Fruit fly (Drosophila melanogaster) whole organism, embryonic: ENCODE data around the gene cnc.

Source experiments
- Ada2b ChIP-seq: fragments of 200-800 bp; sonication (Bioruptor generic); IDR thresholded peaks from 2 replicates; pipeline ENCODE4 v1.3.6; 2022; ENCODE audit warnings: missing biosample characterization, missing genetic modification characterization
- Bdp1 ChIP-seq: fragments of 200-800 bp; sonication (Bioruptor generic); optimal IDR thresholded peaks from 3 replicates; lab custom pipeline; 2016; ENCODE audit warnings: missing biosample characterization, missing genetic modification characterization
- BtbVII ChIP-seq: fragments of 200-800 bp; sonication (Bioruptor generic); optimal IDR thresholded peaks from 3 replicates; lab custom pipeline; 2017; ENCODE audit warnings: missing biosample characterization, mild to moderate bottlenecking, missing genetic modification characterization
- CG10543 ChIP-seq: fragments of 200-800 bp; sonication (Bioruptor generic); optimal IDR thresholded peaks from 3 replicates; lab custom pipeline; 2017; ENCODE audit warnings: missing biosample characterization, mild to moderate bottlenecking, missing genetic modification characterization, moderate library complexity
- CG11085 ChIP-seq: fragments of 200-800 bp; sonication (Bioruptor generic); IDR thresholded peaks from 2 replicates; pipeline ENCODE4 v1.3.6; 2022; ENCODE audit warnings: missing biosample characterization, missing genetic modification characterization
- CG12104 ChIP-seq: fragments of 200-800 bp; sonication (Bioruptor generic); optimal IDR thresholded peaks from 3 replicates; lab custom pipeline; 2016; ENCODE audit warnings: missing biosample characterization, missing genetic modification characterization
- CG14050 ChIP-seq: fragments of 200-800 bp; sonication (Bioruptor generic); IDR thresholded peaks from 3 replicates; pipeline ENCODE4 v1.3.6; 2022; ENCODE audit warnings: missing biosample characterization, missing genetic modification characterization
- CG17802 ChIP-seq: fragments of 200-800 bp; sonication (Bioruptor generic); optimal IDR thresholded peaks from 2 replicates; lab custom pipeline; 2018; ENCODE audit warnings: missing biosample characterization, mild to moderate bottlenecking, missing genetic modification characterization, moderate library complexity
- CG18011 ChIP-seq: fragments of 200-800 bp; sonication (Bioruptor generic); optimal IDR thresholded peaks from 2 replicates; lab custom pipeline; 2017; ENCODE audit warnings: missing biosample characterization, missing genetic modification characterization, mild to moderate bottlenecking, moderate library complexity, missing genotype
- CG18619 ChIP-seq: fragments of 200-800 bp; sonication (Bioruptor generic); optimal IDR thresholded peaks from 3 replicates; lab custom pipeline; 2017; ENCODE audit warnings: missing biosample characterization, mild to moderate bottlenecking, missing genetic modification characterization
- CG2199 ChIP-seq: fragments of 200-800 bp; sonication (Bioruptor generic); IDR thresholded peaks from 3 replicates; pipeline ENCODE4 v1.3.6; 2022; ENCODE audit warnings: missing biosample characterization, missing genetic modification characterization
- CG31388 ChIP-seq: fragments of 200-800 bp; sonication (Bioruptor generic); optimal IDR thresholded peaks from 2 replicates; lab custom pipeline; 2016; ENCODE audit warnings: missing biosample characterization, missing genetic modification characterization
- CG3281 ChIP-seq: fragments of 200-800 bp; sonication (Bioruptor generic); optimal IDR thresholded peaks from 3 replicates; lab custom pipeline; 2017; ENCODE audit warnings: missing biosample characterization, mild to moderate bottlenecking, missing genetic modification characterization
- CG4820 ChIP-seq: fragments of 200-800 bp; sonication (Bioruptor generic); optimal IDR thresholded peaks from 3 replicates; lab custom pipeline; 2016; ENCODE audit warnings: missing biosample characterization, missing genetic modification characterization
- CG4854 ChIP-seq: fragments of 200-800 bp; sonication (Bioruptor generic); optimal IDR thresholded peaks from 2 replicates; lab custom pipeline; 2016; ENCODE audit warnings: missing biosample characterization, missing genetic modification characterization, inconsistent platforms
- CG7786 ChIP-seq: fragments of 200-800 bp; sonication (Bioruptor generic); optimal IDR thresholded peaks from 2 replicates; lab custom pipeline; 2016; ENCODE audit warnings: missing biosample characterization, missing genetic modification characterization
- CG7963 ChIP-seq: fragments of 200-800 bp; sonication (Bioruptor generic); IDR thresholded peaks from 3 replicates; pipeline ENCODE4 v1.3.6; 2022; ENCODE audit warnings: missing biosample characterization, missing genetic modification characterization; ENCODE audit not compliant: partially characterized antibody
- CG7987 ChIP-seq: fragments of 200-800 bp; sonication (Bioruptor generic); optimal IDR thresholded peaks from 2 replicates; lab custom pipeline; 2018; ENCODE audit warnings: missing biosample characterization, mild to moderate bottlenecking, missing genetic modification characterization, moderate library complexity
- CG9609 ChIP-seq: fragments of 200-800 bp; sonication (Bioruptor generic); optimal IDR thresholded peaks from 3 replicates; lab custom pipeline; 2016; ENCODE audit warnings: missing biosample characterization, missing genetic modification characterization
- CG9932 ChIP-seq: fragments of 200-800 bp; sonication (Bioruptor generic); IDR thresholded peaks from 2 replicates; pipeline ENCODE4 v1.3.6; 2022; ENCODE audit warnings: missing biosample characterization, missing genetic modification characterization
- CrebB ChIP-seq: fragments of 200-800 bp; sonication (Bioruptor generic); optimal IDR thresholded peaks from 3 replicates; lab custom pipeline; 2018; ENCODE audit warnings: missing biosample characterization, mild to moderate bottlenecking, missing genetic modification characterization
- D19A ChIP-seq: fragments of 200-800 bp; optimal IDR thresholded peaks from 3 replicates; lab custom pipeline; 2019; ENCODE audit warnings: missing biosample characterization, mild to moderate bottlenecking, missing genetic modification characterization, moderate library complexity
- Dek ChIP-seq: fragments of 200-800 bp; sonication (Bioruptor generic); optimal IDR thresholded peaks from 3 replicates; lab custom pipeline; 2019; ENCODE audit warnings: missing biosample characterization, mild to moderate bottlenecking, missing genetic modification characterization, moderate library complexity
- Dip3 ChIP-seq: fragments of 200-800 bp; sonication (Bioruptor generic); optimal IDR thresholded peaks from 3 replicates; lab custom pipeline; 2016; ENCODE audit warnings: missing biosample characterization, missing genetic modification characterization
- Dp ChIP-seq: fragments of 200-800 bp; sonication (Bioruptor generic); optimal IDR thresholded peaks from 2 replicates; lab custom pipeline; 2018; ENCODE audit warnings: missing biosample characterization, mild to moderate bottlenecking, missing genetic modification characterization, moderate library complexity
- Fer3 ChIP-seq: fragments of 200-800 bp; sonication (Bioruptor generic); optimal IDR thresholded peaks from 2 replicates; lab custom pipeline; 2018; ENCODE audit warnings: missing biosample characterization, mild to moderate bottlenecking, missing genetic modification characterization, moderate library complexity
- Hey ChIP-seq: fragments of 200-800 bp; sonication (Bioruptor generic); optimal IDR thresholded peaks from 3 replicates; lab custom pipeline; 2018; ENCODE audit warnings: missing biosample characterization, mild to moderate bottlenecking, missing genetic modification characterization
- Med ChIP-seq: fragments of 200-800 bp; sonication (Bioruptor generic); peaks from one replicate; lab custom pipeline; 2016; ENCODE audit warnings: missing biosample characterization, missing genetic modification characterization, mild to moderate bottlenecking, inconsistent platforms, moderate library complexity
- NK7.1 ChIP-seq: fragments of 200-800 bp; sonication (Bioruptor generic); optimal IDR thresholded peaks from 3 replicates; lab custom pipeline; 2016; ENCODE audit warnings: missing biosample characterization, missing genetic modification characterization
- Poxn ChIP-seq: fragments of 200-800 bp; sonication (Bioruptor generic); IDR thresholded peaks from 2 replicates; pipeline ENCODE4 v1.3.6; 2022; ENCODE audit warnings: missing biosample characterization, missing genetic modification characterization
- Stat92E ChIP-seq, 3 experiments: fragments of >200 bp in 2 of 3; fragments of 200-800 bp in 1 of 3; sonication (Bioruptor generic) in 1 of 3; optimal IDR thresholded peaks; 2 replicates each; lab custom pipeline; 2017 to 2019; ENCODE audit warnings: missing biosample characterization in 3 of 3, missing genetic modification characterization in 3 of 3, mild to moderate bottlenecking in 1 of 3, moderate library complexity in 1 of 3
- Taf1 ChIP-seq: fragments of 200-800 bp; sonication (Bioruptor generic); IDR thresholded peaks from 2 replicates; pipeline ENCODE4 v1.3.6; 2022; ENCODE audit warnings: missing biosample characterization, missing genetic modification characterization
- aop ChIP-seq: fragments of 200-800 bp; sonication (Bioruptor generic); IDR thresholded peaks from 2 replicates; pipeline ENCODE4 v1.3.6; 2022; ENCODE audit warnings: missing biosample characterization, missing genetic modification characterization
- bsh ChIP-seq, 2 experiments: fragments of 200-800 bp; sonication (Bioruptor generic); optimal IDR thresholded peaks; 2 replicates each; lab custom pipeline; 2017 to 2018; ENCODE audit warnings: mild to moderate bottlenecking in 2 of 2, missing biosample characterization in 2 of 2, missing genetic modification characterization in 2 of 2, moderate library complexity in 1 of 2
- cad ChIP-seq: fragments of >200 bp; optimal IDR thresholded peaks from 2 replicates; lab custom pipeline; 2017; ENCODE audit warnings: missing biosample characterization, missing genetic modification characterization
- cato ChIP-seq: fragments of 200-800 bp; sonication (Bioruptor generic); optimal IDR thresholded peaks from 2 replicates; lab custom pipeline; 2016; ENCODE audit warnings: missing biosample characterization, missing genetic modification characterization, borderline replicate concordance
- ci ChIP-seq: fragments of 200-800 bp; sonication (Bioruptor generic); IDR thresholded peaks from 3 replicates; pipeline ENCODE4 v1.3.6; 2022; ENCODE audit warnings: missing biosample characterization, missing genetic modification characterization
- emc ChIP-seq: fragments of 200-800 bp; sonication (Bioruptor generic); optimal IDR thresholded peaks from 2 replicates; lab custom pipeline; 2016; ENCODE audit warnings: missing biosample characterization, missing genetic modification characterization
- ftz-f1 ChIP-seq: fragments of 200-800 bp; sonication (Bioruptor generic); optimal IDR thresholded peaks from 2 replicates; lab custom pipeline; 2016; ENCODE audit warnings: missing biosample characterization, missing genetic modification characterization
- gcm2 ChIP-seq: fragments of 200-800 bp; sonication (Bioruptor generic); optimal IDR thresholded peaks from 2 replicates; lab custom pipeline; 2016; ENCODE audit warnings: missing biosample characterization, missing genetic modification characterization
- gfzf ChIP-seq: fragments of 200-800 bp; sonication (Bioruptor generic); optimal IDR thresholded peaks from 2 replicates; lab custom pipeline; 2016; ENCODE audit warnings: missing biosample characterization, mild to moderate bottlenecking, missing genetic modification characterization, moderate library complexity
- ind ChIP-seq: fragments of 200-800 bp; sonication (Bioruptor generic); optimal IDR thresholded peaks from 3 replicates; lab custom pipeline; 2016; ENCODE audit warnings: missing biosample characterization, missing genetic modification characterization
- nmo ChIP-seq: fragments of 200-800 bp; sonication (Bioruptor generic); optimal IDR thresholded peaks from 2 replicates; lab custom pipeline; 2018; ENCODE audit warnings: missing biosample characterization, mild to moderate bottlenecking, missing genetic modification characterization, moderate library complexity
- onecut ChIP-seq: fragments of 200-800 bp; sonication (Bioruptor generic); IDR thresholded peaks from 2 replicates; pipeline ENCODE4 v1.3.6; 2022; ENCODE audit warnings: missing biosample characterization, missing genetic modification characterization
- psq ChIP-seq: fragments of 200-800 bp; sonication (Bioruptor generic); optimal IDR thresholded peaks from 2 replicates; lab custom pipeline; 2017; ENCODE audit warnings: missing biosample characterization, missing genetic modification characterization
- sens-2 ChIP-seq: fragments of 200-800 bp; sonication (Bioruptor generic); IDR thresholded peaks from 2 replicates; pipeline ENCODE4 v1.3.6; 2022; ENCODE audit warnings: missing biosample characterization, missing genetic modification characterization
- toy ChIP-seq: fragments of 200-800 bp; sonication (Bioruptor generic); IDR thresholded peaks from 2 replicates; pipeline ENCODE4 v1.3.6; 2022; ENCODE audit warnings: missing biosample characterization, missing genetic modification characterization
- tx ChIP-seq: fragments of 200-800 bp; sonication (Bioruptor generic); optimal IDR thresholded peaks from 2 replicates; lab custom pipeline; 2016; ENCODE audit warnings: missing biosample characterization, missing genetic modification characterization
- wor ChIP-seq: fragments of 200-800 bp; sonication (Bioruptor generic); IDR thresholded peaks from 2 replicates; pipeline ENCODE4 v1.3.6; 2022; ENCODE audit warnings: missing biosample characterization, missing genetic modification characterization
- zfh1 ChIP-seq: fragments of 200-800 bp; sonication (Bioruptor generic); IDR thresholded peaks from 3 replicates; pipeline ENCODE4 v1.3.6; 2022; ENCODE audit warnings: missing biosample characterization, missing genetic modification characterization

cnc gene

DNA sequence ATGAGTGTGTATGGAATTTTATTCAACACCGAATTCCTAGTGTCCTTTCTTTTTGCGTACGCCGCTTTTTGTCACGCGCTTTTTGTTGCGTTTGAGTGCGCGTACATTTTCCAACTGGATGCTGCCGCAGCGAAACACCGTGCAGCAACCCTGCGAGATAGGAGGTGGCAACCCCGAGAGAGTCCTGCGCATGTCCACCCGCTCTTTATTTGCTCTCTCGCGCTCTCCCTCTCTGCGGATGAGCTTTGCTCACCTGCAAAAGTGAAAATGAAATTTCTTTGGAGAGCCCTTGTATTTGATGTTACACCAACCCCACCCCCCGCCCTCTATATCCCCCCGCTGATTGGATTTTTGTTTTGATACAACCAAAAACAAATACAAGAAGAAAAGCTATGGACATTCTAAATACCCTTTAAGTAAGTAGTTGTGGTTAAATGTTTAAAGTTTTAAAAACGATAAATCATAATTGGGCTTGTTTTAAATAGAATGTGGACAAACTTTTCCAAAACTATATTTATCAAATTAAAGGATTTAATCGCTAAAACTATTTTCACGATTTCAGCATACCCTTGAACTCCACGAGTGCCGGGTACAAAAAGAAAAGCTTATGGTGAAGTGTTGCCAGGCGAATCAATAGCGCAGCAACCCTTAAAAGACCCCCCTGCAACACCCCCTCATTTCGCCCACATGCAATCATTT lies 13.6 kb upstream of the cnc start (continued):
- peak; percentile 93 for TF ChIP-seq Med
- peak; percentile 66 for TF ChIP-seq onecut (GFP tag; lab: Robert Waterston, UW)
- TF ChIP-seq CG9609 (GFP tag; lab: Kevin White, UChicago), result peak; percentile 26
- TF ChIP-seq CG4854 (GFP tag; lab: Kevin White, UChicago), result peak; percentile 15
- TF ChIP-seq CG12104, result peak; percentile 46
- peak; percentile 85 for TF ChIP-seq ci (GFP tag; lab: Robert Waterston, UW)
- peak; percentile 52 for TF ChIP-seq ind (GFP tag; lab: Kevin White, UChicago)
- TF ChIP-seq Dek, result peak; percentile 69
- TF ChIP-seq nmo (GFP tag; lab: Kevin White, UChicago), result peak; percentile 81
- TF ChIP-seq CG31388 (GFP tag; lab: Kevin White, UChicago), result no peak
- TF ChIP-seq sens-2 (GFP tag; lab: Robert Waterston, UW), result 0 out of 2 replicates have a peak, but pooled peaks have one; percentile 34
- TF ChIP-seq CG4820, result peak; percentile 32
- TF ChIP-seq aop (GFP tag; lab: Robert Waterston, UW), result no peak
- TF ChIP-seq zfh1 (GFP tag; lab: Robert Waterston, UW), result peak; percentile 76
- TF ChIP-seq Taf1, result peak; percentile 37; the same call in 1 of the 2 replicates
- peak; percentile 35 for TF ChIP-seq emc (GFP tag; lab: Kevin White, UChicago)
- TF ChIP-seq toy (GFP tag; lab: Robert Waterston, UW), result no peak
- TF ChIP-seq CG7963 (GFP tag; lab: Robert Waterston, UW), result no peak
- peak; percentile 48 for TF ChIP-seq CG14050 (GFP tag; lab: Robert Waterston, UW)
- no peak for TF ChIP-seq CG17802
- TF ChIP-seq psq (GFP tag; lab: Kevin White, UChicago), result no peak
- peak in 1 of 2 experiments; percentile 65 for TF ChIP-seq bsh (GFP tag; optimal IDR thresholded peaks at IDR 0.05; lab: Kevin White, UChicago)
- TF ChIP-seq gfzf (GFP tag; lab: Kevin White, UChicago), result no peak
- TF ChIP-seq CG3281 (GFP tag; lab: Kevin White, UChicago), result peak; percentile 76
- peak; percentile 70 for TF ChIP-seq D19A
- TF ChIP-seq Fer3 (tag; lab: Kevin White, UChicago), result peak; percentile 83
- TF ChIP-seq tx (GFP tag; lab: Kevin White, UChicago), result peak; percentile 29
- peak; percentile 24 for TF ChIP-seq CG7786
- TF ChIP-seq Stat92E (GFP tag; optimal IDR thresholded peaks at IDR 0.05; lab: Kevin White, UChicago), result no peak
- TF ChIP-seq Hey (tag; lab: Kevin White, UChicago), result no peak
- no peak for TF ChIP-seq CG7987 (GFP tag; lab: Kevin White, UChicago)
- TF ChIP-seq CG2199, result no peak
- peak; percentile 75 for TF ChIP-seq Ada2b (GFP tag; lab: Robert Waterston, UW)
- no peak for TF ChIP-seq Dp (GFP tag; lab: Kevin White, UChicago)
- no peak for TF ChIP-seq CG18011 (GFP tag; lab: Kevin White, UChicago)
- 0 out of 2 replicates have a peak, but pooled peaks have one; percentile 10 for TF ChIP-seq CG11085 (GFP tag; lab: Robert Waterston, UW)
- no peak for TF ChIP-seq cato (GFP tag; lab: Kevin White, UChicago)
- TF ChIP-seq ftz-f1, result no peak
- TF ChIP-seq CG10543 (GFP tag; lab: Kevin White, UChicago), result no peak
- TF ChIP-seq wor (GFP tag; lab: Robert Waterston, UW), result peak; percentile 56; the same call in 1 of the 2 replicates
- no peak for TF ChIP-seq cad (GFP tag; lab: Kevin White, UChicago)
- TF ChIP-seq Bdp1 (GFP tag; lab: Kevin White, UChicago), result no peak
- peak; percentile 63 for TF ChIP-seq CG9932 (GFP tag; lab: Robert Waterston, UW)
- no peak for TF ChIP-seq Poxn (GFP tag; lab: Robert Waterston, UW)
- peak; percentile 67 for TF ChIP-seq BtbVII
- no peak for TF ChIP-seq NK7.1
- no peak for TF ChIP-seq gcm2
- TF ChIP-seq CG18619 (GFP tag; lab: Kevin White, UChicago), result peak; percentile 29
- no peak for TF ChIP-seq CrebB (tag; lab: Kevin White, UChicago)
- peak; percentile 42 for TF ChIP-seq Dip3 (GFP tag; lab: Kevin White, UChicago)
